Worm (Caenorhabditis elegans): ENCODE data around the gene try-10.

- no peak for TF ChIP-seq ceh-32 (tag; optimal IDR thresholded peaks at IDR 0.05; ENCODE audit: poor library complexity)
- no peak for TF ChIP-seq rbr-2 (tag; optimal IDR thresholded peaks at IDR 0.05)
- no peak for TF ChIP-seq egl-43 (GFP tag; IDR thresholded peaks at IDR 0.05)
- no peak for TF ChIP-seq ztf-11 (tag; optimal IDR thresholded peaks at IDR 0.05)
Measured at ce11 chrV:13045017-13045416, 32.0 kb upstream of the try-10 start.
